Worm (Caenorhabditis elegans) whole organism, early embryonic: ENCODE results near the gene R12B2.2.

Experiments used
- B0310.2 ChIP-seq: sonication (generic microtip); optimal IDR thresholded peaks from 2 replicates; lab custom pipeline; 2016; ENCODE audit warnings: mild to moderate bottlenecking, missing genetic modification characterization, missing compliant biosample characterization
- aly-1 ChIP-seq: sonication (generic microtip); optimal IDR thresholded peaks from 2 replicates; lab custom pipeline; 2016; ENCODE audit warnings: missing genetic modification characterization, missing compliant biosample characterization
- ama-1 ChIP-seq: fragments of 150-350 bp; optimal IDR thresholded peaks from 2 replicates; lab custom pipeline; 2014
- hmbx-1 ChIP-seq: sonication (generic microtip); optimal IDR thresholded peaks from 2 replicates; lab custom pipeline; 2016; ENCODE audit warnings: mild to moderate bottlenecking, missing genetic modification characterization, missing compliant biosample characterization
- sea-1 ChIP-seq: fragments of 200-800 bp; sonication (Bioruptor generic); conservative IDR thresholded peaks from 2 replicates; pipeline ENCODE4 v1.3.6; 2022; ENCODE audit warnings: missing genetic modification characterization, missing compliant biosample characterization
- tbx-11 ChIP-seq: fragments of 200-800 bp; sonication (Bioruptor generic); IDR thresholded peaks from 2 replicates; pipeline ENCODE4 v1.3.6; 2022; ENCODE audit warnings: missing genetic modification characterization, missing compliant biosample characterization
- tra-4 ChIP-seq: sonication (generic microtip); optimal IDR thresholded peaks from 2 replicates; lab custom pipeline; 2017; ENCODE audit warnings: missing genetic modification characterization, missing compliant biosample characterization

DNA sequence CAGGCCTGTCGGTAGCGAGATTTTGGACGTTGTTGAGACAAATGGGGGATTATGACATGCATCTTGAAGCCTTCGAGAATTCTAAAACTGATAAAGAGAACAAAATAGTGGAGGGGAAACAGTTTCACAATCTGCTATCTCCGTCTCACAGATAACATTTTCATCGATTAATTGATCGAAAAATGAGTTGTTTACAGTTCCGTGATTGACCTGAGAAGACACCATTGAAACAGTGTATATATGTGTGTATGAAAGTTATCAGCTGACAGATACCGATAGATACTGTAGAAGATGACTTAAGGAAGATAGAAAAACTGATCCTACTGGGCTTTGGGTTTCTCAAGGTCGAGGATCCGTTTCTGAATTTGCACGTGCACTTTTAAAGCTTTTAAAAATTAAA lies 32.3 kb downstream of the R12B2.2 start:
- no peak for TF ChIP-seq sea-1 (GFP tag; lab: Robert Waterston, UW)
- TF ChIP-seq ama-1 (lab: Kevin White, UChicago): no peak
- no peak for TF ChIP-seq tbx-11 (GFP tag; lab: Robert Waterston, UW)
- no peak for TF ChIP-seq hmbx-1
- no peak for TF ChIP-seq tra-4 (tag; lab: Kevin White, UChicago)
- TF ChIP-seq aly-1 (tag; lab: Kevin White, UChicago): no peak
- TF ChIP-seq B0310.2 (tag; lab: Kevin White, UChicago): no peak
